Worm (Caenorhabditis elegans): ENCODE data around the gene R10E9.2.

ce11 chrIII:4009181-4009580 is 45.0 kb upstream of the R10E9.2 start:
- TF ChIP-seq B0310.2 (tag; optimal IDR thresholded peaks at IDR 0.05): no peak
- TF ChIP-seq sea-1 (GFP tag; conservative IDR thresholded peaks at IDR 0.05): no peak
- no peak for TF ChIP-seq scrt-1 (GFP tag; IDR thresholded peaks at IDR 0.05)
- no peak for TF ChIP-seq F13C5.2 (tag; optimal IDR thresholded peaks at IDR 0.05)
- no peak for TF ChIP-seq tbx-11 (GFP tag; IDR thresholded peaks at IDR 0.05)
- no peak for TF ChIP-seq aly-1 (tag; optimal IDR thresholded peaks at IDR 0.05)
- TF ChIP-seq hnd-1 (tag; optimal IDR thresholded peaks at IDR 0.05): no peak
- no peak for TF ChIP-seq hmg-4 (GFP tag; optimal IDR thresholded peaks at IDR 0.05)
- no peak for TF ChIP-seq flt-1 (GFP tag; IDR thresholded peaks at IDR 0.05)
- no peak for TF ChIP-seq ama-1 (optimal IDR thresholded peaks at IDR 0.05)
- no peak for TF ChIP-seq hmbx-1 (tag; optimal IDR thresholded peaks at IDR 0.05)
- TF ChIP-seq tra-4 (tag; optimal IDR thresholded peaks at IDR 0.05): no peak
- no peak for TF ChIP-seq pes-1 (GFP tag; IDR thresholded peaks at IDR 0.05)
- no peak for TF ChIP-seq ceh-13 (GFP tag; optimal IDR thresholded peaks at IDR 0.05)

All from whole organism, early embryonic.